Worm (Caenorhabditis elegans) whole organism, L2 larva: ENCODE measurements around the gene pck-3.

Source experiments
- C34F6.9 ChIP-seq: fragments of 150-350 bp; optimal IDR thresholded peaks from 2 replicates; lab custom pipeline; 2014; ENCODE audit warnings: missing biosample characterization, missing genetic modification characterization
- R02D3.7 ChIP-seq: fragments of 150-350 bp; optimal IDR thresholded peaks from 2 replicates; lab custom pipeline; 2014; ENCODE audit warnings: missing biosample characterization, missing genetic modification characterization
- gmeb-1 ChIP-seq: fragments of 150-350 bp; optimal IDR thresholded peaks from 2 replicates; lab custom pipeline; 2014; ENCODE audit warnings: missing biosample characterization, missing genetic modification characterization
- lsy-2 ChIP-seq, 2 experiments: fragments of 150-350 bp in 1 of 2; sonication (generic microtip) in 1 of 2; optimal IDR thresholded peaks; 2 replicates each; lab custom pipeline; 2014 to 2017; ENCODE audit warnings: missing biosample characterization in 2 of 2, missing genetic modification characterization in 2 of 2
- mab-5 ChIP-seq: fragments of 150-350 bp; optimal IDR thresholded peaks from 2 replicates; lab custom pipeline; 2014; ENCODE audit warnings: missing biosample characterization, missing genetic modification characterization
- mdl-1 ChIP-seq, 2 experiments: fragments of 150-350 bp in 1 of 2; sonication (generic microtip) in 1 of 2; optimal IDR thresholded peaks; 2 replicates each; lab custom pipeline; 2017; ENCODE audit warnings: missing biosample characterization in 2 of 2, missing genetic modification characterization in 2 of 2
- nhr-11 ChIP-seq: fragments of 150-350 bp; optimal IDR thresholded peaks from 2 replicates; lab custom pipeline; 2014; ENCODE audit warnings: missing biosample characterization, missing genetic modification characterization
- nhr-23 ChIP-seq: fragments of 150-350 bp; optimal IDR thresholded peaks from 2 replicates; lab custom pipeline; 2014; ENCODE audit warnings: missing biosample characterization, missing genetic modification reagents, missing genetic modification characterization
- nhr-237 ChIP-seq: fragments of 150-350 bp; optimal IDR thresholded peaks from 2 replicates; lab custom pipeline; 2014; ENCODE audit warnings: missing biosample characterization, missing genetic modification characterization
- nhr-6 ChIP-seq: fragments of 150-350 bp; optimal IDR thresholded peaks from 2 replicates; lab custom pipeline; 2014; ENCODE audit warnings: missing biosample characterization, missing genetic modification characterization
- sma-3 ChIP-seq: sonication (generic microtip); optimal IDR thresholded peaks from 2 replicates; lab custom pipeline; 2016; ENCODE audit warnings: missing genetic modification reagents, missing genetic modification characterization, missing compliant biosample characterization
- zag-1 ChIP-seq: fragments of 150-350 bp; optimal IDR thresholded peaks from 2 replicates; lab custom pipeline; 2014; ENCODE audit warnings: missing biosample characterization, missing genetic modification characterization
- ztf-11 ChIP-seq: sonication (generic microtip); optimal IDR thresholded peaks from 2 replicates; lab custom pipeline; 2017; ENCODE audit warnings: missing biosample characterization, missing genetic modification characterization
- ztf-4 ChIP-seq: fragments of 150-350 bp; optimal IDR thresholded peaks from 2 replicates; lab custom pipeline; 2014; ENCODE audit warnings: missing biosample characterization, missing genetic modification characterization

ce11 chrIV:5947555-5948151 lies 51.2 kb downstream of the pck-3 start, which contains the start of gene rps-25:
- no peak for TF ChIP-seq nhr-11
- no peak for TF ChIP-seq mab-5 (tag; lab: Kevin White, UChicago)
- no peak for TF ChIP-seq ztf-4
- TF ChIP-seq lsy-2 (tag; optimal IDR thresholded peaks at IDR 0.05; lab: Kevin White, UChicago): peak; percentile 13 to 93
- TF ChIP-seq nhr-6 (tag; lab: Kevin White, UChicago): no peak
- no peak for TF ChIP-seq ztf-11
- TF ChIP-seq nhr-23 (tag; lab: Kevin White, UChicago): no peak
- TF ChIP-seq sma-3 (GFP tag; lab: Kevin White, UChicago): peak; percentile 16
- no peak for TF ChIP-seq zag-1 (tag; lab: Kevin White, UChicago)
- TF ChIP-seq gmeb-1 (tag; lab: Kevin White, UChicago): peak; percentile 39
- peak; percentile 63 for TF ChIP-seq C34F6.9 (tag; lab: Kevin White, UChicago)
- TF ChIP-seq R02D3.7 (tag; lab: Kevin White, UChicago): no peak
- no peak for TF ChIP-seq mdl-1 (tag; optimal IDR thresholded peaks at IDR 0.05; lab: Kevin White, UChicago)
- no peak for TF ChIP-seq nhr-237 (tag; lab: Kevin White, UChicago)
